Worm (Caenorhabditis elegans) whole organism, late embryonic: ENCODE results near the gene tbb-6.

Experiments used
- ama-1 ChIP-seq: fragments of 150-350 bp; optimal IDR thresholded peaks from 2 replicates; lab custom pipeline; 2014
- ceh-14 ChIP-seq: sonication (generic microtip); optimal IDR thresholded peaks from 2 replicates; lab custom pipeline; 2016; ENCODE audit warnings: missing genotype, missing genetic modification characterization, missing compliant biosample characterization
- ceh-6 ChIP-seq: fragments of 200-800 bp; sonication (Bioruptor generic); optimal IDR thresholded peaks from 2 replicates; lab custom pipeline; 2018; ENCODE audit warnings: mild to moderate bottlenecking, missing genetic modification characterization, missing compliant biosample characterization
- elt-2 ChIP-seq: sonication (generic microtip); optimal IDR thresholded peaks from 2 replicates; lab custom pipeline; 2016; ENCODE audit warnings: missing genetic modification reagents, missing genetic modification characterization, missing compliant biosample characterization
- fkh-10 ChIP-seq: fragments of 150-350 bp; optimal IDR thresholded peaks from 2 replicates; lab custom pipeline; 2014; ENCODE audit warnings: missing biosample characterization, missing genetic modification reagents, missing genetic modification characterization
- gmeb-2 ChIP-seq: sonication (generic microtip); optimal IDR thresholded peaks from 2 replicates; lab custom pipeline; 2016; ENCODE audit warnings: missing genetic modification characterization, inconsistent platforms, missing compliant biosample characterization
- nfya-1 ChIP-seq: sonication (generic microtip); optimal IDR thresholded peaks from 2 replicates; lab custom pipeline; 2017; ENCODE audit warnings: missing genetic modification characterization, mild to moderate bottlenecking, missing compliant biosample characterization, antibody characterized with exemption, moderate library complexity
- pqm-1 ChIP-seq: sonication (generic microtip); optimal IDR thresholded peaks from 2 replicates; lab custom pipeline; 2016; ENCODE audit warnings: missing genetic modification characterization, missing compliant biosample characterization
- tbx-2 ChIP-seq: sonication (generic microtip); optimal IDR thresholded peaks from 2 replicates; lab custom pipeline; 2016; ENCODE audit warnings: missing genetic modification characterization, missing compliant biosample characterization
- unc-3 ChIP-seq, 2 experiments: fragments of 200-800 bp in 1 of 2; sonication (Bioruptor generic) in 1 of 2; sonication (generic microtip) in 1 of 2; conservative IDR thresholded peaks in 1 of 2; optimal IDR thresholded peaks in 1 of 2; 2 replicates each; pipeline versions ENCODE4 v1.3.6 to Lab custom; 2016 to 2022; ENCODE audit warnings: missing compliant biosample characterization in 2 of 2, missing genetic modification characterization in 2 of 2, missing genetic modification reagents in 1 of 2

DNA sequence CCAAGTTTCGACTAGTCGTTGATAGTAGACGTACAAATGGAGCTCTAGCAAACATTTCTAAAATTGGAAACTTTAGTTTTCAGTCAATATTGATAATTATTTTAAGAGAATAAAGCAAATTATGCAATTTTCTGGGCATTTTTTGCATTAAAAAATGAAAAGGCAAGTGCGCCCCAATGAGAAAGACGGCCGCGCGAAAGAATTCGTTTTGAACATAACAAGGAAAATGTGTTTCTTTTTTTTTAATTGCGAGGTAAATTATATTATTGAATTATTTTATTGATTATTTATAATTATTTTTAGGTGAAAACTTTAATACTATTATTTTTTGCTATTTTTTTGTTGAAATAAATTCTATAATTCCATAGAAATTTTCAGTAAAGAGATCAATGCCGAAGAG lies 10.2 kb downstream of the tbb-6 start, which contains the start of the genes tsfm-1 and capg-2:
- TF ChIP-seq ceh-14 (tag; lab: Kevin White, UChicago) (no peak), fkh-10 (GFP tag; lab: Kevin White, UChicago) (no peak), gmeb-2 (tag; lab: Kevin White, UChicago) (no peak), ama-1 (lab: Kevin White, UChicago) (no peak), ceh-6 (GFP tag; lab: Kevin White, UChicago) (no peak), nfya-1 (tag; lab: Kevin White, UChicago) (no peak), pqm-1 (tag; lab: Kevin White, UChicago) (no peak), unc-3 (GFP tag; conservative IDR thresholded peaks at IDR 0.05; lab: Robert Waterston, UW) (no peak), unc-3 (tag; optimal IDR thresholded peaks at IDR 0.05; lab: Kevin White, UChicago) (no peak), elt-2 (no peak), tbx-2 (tag; lab: Kevin White, UChicago) (no peak)
